Worm (Caenorhabditis elegans) whole organism, L3 larva: ENCODE data around the gene ctf-18.

Source experiments
- ZK546.5 ChIP-seq: sonication (generic microtip); optimal IDR thresholded peaks from 2 replicates; lab custom pipeline; 2017; ENCODE audit warnings: missing biosample characterization, missing genetic modification characterization
- aly-2 ChIP-seq: fragments of 150-350 bp; optimal IDR thresholded peaks from 2 replicates; lab custom pipeline; 2014; ENCODE audit warnings: missing biosample characterization, missing genetic modification characterization
- ama-1 ChIP-seq: fragments of 150-350 bp; optimal IDR thresholded peaks from 2 replicates; lab custom pipeline; 2018
- ceh-28 ChIP-seq: fragments of 150-350 bp; optimal IDR thresholded peaks from 2 replicates; lab custom pipeline; 2014; ENCODE audit warnings: missing biosample characterization, missing genetic modification reagents, missing genetic modification characterization
- lin-15B ChIP-seq: fragments of 150-350 bp; optimal IDR thresholded peaks from 2 replicates; lab custom pipeline; 2014; ENCODE audit warnings: missing biosample characterization, missing genetic modification characterization
- nhr-76 ChIP-seq: fragments of 150-350 bp; sonication (generic microtip); optimal IDR thresholded peaks from 5 replicates; lab custom pipeline; 2014; ENCODE audit warnings: missing biosample characterization, missing genetic modification characterization
- skn-1 ChIP-seq: fragments of 150-350 bp; optimal IDR thresholded peaks from 2 replicates; lab custom pipeline; 2014; ENCODE audit warnings: missing biosample characterization, missing genetic modification characterization
- ztf-4 ChIP-seq: fragments of 150-350 bp; optimal IDR thresholded peaks from 2 replicates; lab custom pipeline; 2014; ENCODE audit warnings: missing biosample characterization, missing genetic modification characterization

- TF ChIP-seq nhr-76 (tag; lab: Kevin White, UChicago) (no peak), ama-1 (no peak), ZK546.5 (tag; lab: Kevin White, UChicago) (no peak), aly-2 (no peak), lin-15B (no peak), ztf-4 (tag; lab: Kevin White, UChicago) (no peak), skn-1 (tag; lab: Kevin White, UChicago) (peak; percentile 43), ceh-28 (no peak)
Observed at ce11 chrIV:10141930-10142505, 15.6 kb upstream of the ctf-18 start, which contains the start of the genes gst-2, gst-4 and dhs-12.
